Fruit fly (Drosophila melanogaster) whole organism, embryonic: ENCODE data around the gene CG43093.

Source experiments
- Ada2b ChIP-seq: fragments of 200-800 bp; sonication (Bioruptor generic); IDR thresholded peaks from 2 replicates; pipeline ENCODE4 v1.3.6; 2022; ENCODE audit warnings: missing biosample characterization, missing genetic modification characterization
- Asciz ChIP-seq: fragments of 200-800 bp; sonication (Bioruptor generic); optimal IDR thresholded peaks from 2 replicates; lab custom pipeline; 2017; ENCODE audit warnings: missing biosample characterization, mild to moderate bottlenecking, missing genetic modification characterization, missing genetic modification reagents
- CG10959 ChIP-seq: fragments of 200-800 bp; sonication (Bioruptor generic); IDR thresholded peaks from 2 replicates; pipeline ENCODE4 v1.3.6; 2022; ENCODE audit warnings: missing biosample characterization, missing genetic modification characterization
- CG13775 ChIP-seq: fragments of 200-800 bp; sonication (Bioruptor generic); optimal IDR thresholded peaks from 3 replicates; lab custom pipeline; 2017; ENCODE audit warnings: missing biosample characterization, mild to moderate bottlenecking, missing genetic modification characterization
- CG14441 ChIP-seq: fragments of 200-800 bp; sonication (Bioruptor generic); IDR thresholded peaks from 2 replicates; pipeline ENCODE4 v1.3.6; 2022; ENCODE audit warnings: missing biosample characterization, missing genetic modification characterization
- CG16779 ChIP-seq: fragments of 200-800 bp; sonication (Bioruptor generic); IDR thresholded peaks from 2 replicates; pipeline ENCODE4 v1.3.6; 2022; ENCODE audit warnings: missing biosample characterization, missing genetic modification characterization
- CG17359 ChIP-seq: fragments of 200-800 bp; sonication (Bioruptor generic); optimal IDR thresholded peaks from 3 replicates; lab custom pipeline; 2018; ENCODE audit warnings: missing biosample characterization, mild to moderate bottlenecking, missing genetic modification characterization, moderate library complexity
- CG17802 ChIP-seq: fragments of 200-800 bp; sonication (Bioruptor generic); optimal IDR thresholded peaks from 2 replicates; lab custom pipeline; 2018; ENCODE audit warnings: missing biosample characterization, mild to moderate bottlenecking, missing genetic modification characterization, moderate library complexity
- CG2712 ChIP-seq: fragments of 200-800 bp; optimal IDR thresholded peaks from 3 replicates; lab custom pipeline; 2019; ENCODE audit warnings: missing biosample characterization, mild to moderate bottlenecking, missing genetic modification characterization, moderate library complexity
- CG31224 ChIP-seq: fragments of 200-800 bp; sonication (Bioruptor generic); IDR thresholded peaks from 2 replicates; pipeline ENCODE4 v1.3.6; 2022; ENCODE audit warnings: missing biosample characterization, missing genetic modification characterization
- CG31388 ChIP-seq: fragments of 200-800 bp; sonication (Bioruptor generic); optimal IDR thresholded peaks from 2 replicates; lab custom pipeline; 2016; ENCODE audit warnings: missing biosample characterization, missing genetic modification characterization
- CG3726 ChIP-seq: fragments of 200-800 bp; sonication (Bioruptor generic); IDR thresholded peaks from 3 replicates; pipeline ENCODE4, ENCODE4 v1.3.6; 2022; ENCODE audit warnings: missing biosample characterization, missing genetic modification characterization
- CG4328 ChIP-seq: fragments of 200-800 bp; sonication (Bioruptor generic); optimal IDR thresholded peaks from 3 replicates; lab custom pipeline; 2017; ENCODE audit warnings: missing biosample characterization, missing genetic modification reagents, missing genetic modification characterization
- CG4360 ChIP-seq: fragments of 200-800 bp; sonication (Bioruptor generic); IDR thresholded peaks from 2 replicates; pipeline ENCODE4 v1.3.6; 2022; ENCODE audit warnings: missing biosample characterization, missing genetic modification characterization
- CG4617 ChIP-seq: fragments of 200-800 bp; sonication (Bioruptor generic); optimal IDR thresholded peaks from 3 replicates; lab custom pipeline; 2016; ENCODE audit warnings: missing biosample characterization, missing genetic modification characterization, borderline replicate concordance
- CG5180 ChIP-seq: fragments of 200-800 bp; sonication (Bioruptor generic); optimal IDR thresholded peaks from 3 replicates; lab custom pipeline; 2017; ENCODE audit warnings: missing biosample characterization, missing genetic modification characterization, mild to moderate bottlenecking, moderate library complexity, missing genetic modification reagents
- CG6813 ChIP-seq: fragments of 200-800 bp; sonication (Bioruptor generic); optimal IDR thresholded peaks from 2 replicates; lab custom pipeline; 2017; ENCODE audit warnings: missing biosample characterization, missing genetic modification characterization, mild to moderate bottlenecking, moderate library complexity, missing genetic modification reagents
- CG7357 ChIP-seq: fragments of 200-800 bp; sonication (Bioruptor generic); IDR thresholded peaks from 3 replicates; pipeline ENCODE4 v1.3.6; 2022; ENCODE audit warnings: missing biosample characterization, missing genetic modification characterization
- CG8944 ChIP-seq: fragments of 200-800 bp; sonication (Bioruptor generic); optimal IDR thresholded peaks from 3 replicates; lab custom pipeline; 2016; ENCODE audit warnings: missing biosample characterization, missing genetic modification characterization
- D19A ChIP-seq: fragments of 200-800 bp; optimal IDR thresholded peaks from 3 replicates; lab custom pipeline; 2019; ENCODE audit warnings: missing biosample characterization, mild to moderate bottlenecking, missing genetic modification characterization, moderate library complexity
- Fer1 ChIP-seq: fragments of 200-800 bp; sonication (Bioruptor generic); optimal IDR thresholded peaks from 2 replicates; lab custom pipeline; 2017; ENCODE audit warnings: missing biosample characterization, mild to moderate bottlenecking, missing genetic modification characterization
- Meics ChIP-seq: fragments of 200-800 bp; sonication (Bioruptor generic); optimal IDR thresholded peaks from 2 replicates; lab custom pipeline; 2017; ENCODE audit warnings: missing biosample characterization, mild to moderate bottlenecking, missing genetic modification characterization
- NC2β ChIP-seq: fragments of 200-800 bp; sonication (Bioruptor generic); optimal IDR thresholded peaks from 2 replicates; lab custom pipeline; 2016; ENCODE audit warnings: missing biosample characterization, missing genetic modification characterization
- Nf-YC ChIP-seq: fragments of 200-800 bp; optimal IDR thresholded peaks from 3 replicates; lab custom pipeline; 2019; ENCODE audit warnings: missing biosample characterization, mild to moderate bottlenecking, missing genetic modification characterization, moderate library complexity
- Oaz ChIP-seq: fragments of 200-800 bp; sonication (Bioruptor generic); IDR thresholded peaks from 2 replicates; pipeline ENCODE4 v1.3.6; 2022; ENCODE audit warnings: missing biosample characterization, missing genetic modification characterization
- Ravus ChIP-seq: fragments of 200-800 bp; sonication (Bioruptor generic); IDR thresholded peaks from 2 replicates; pipeline ENCODE4 v1.3.6; 2022; ENCODE audit warnings: missing biosample characterization, missing genetic modification characterization
- Xrp1 ChIP-seq: fragments of 200-800 bp; sonication (Bioruptor generic); IDR thresholded peaks from 2 replicates; pipeline ENCODE4 v1.3.6; 2022; ENCODE audit warnings: missing biosample characterization, missing genetic modification characterization
- YL-1 ChIP-seq: fragments of 200-800 bp; sonication (Bioruptor generic); optimal IDR thresholded peaks from 3 replicates; lab custom pipeline; 2017; ENCODE audit warnings: missing biosample characterization, mild to moderate bottlenecking, missing genetic modification characterization
- al ChIP-seq: fragments of 200-800 bp; sonication (Bioruptor generic); IDR thresholded peaks from 2 replicates; pipeline ENCODE4 v1.3.6; 2022; ENCODE audit warnings: missing biosample characterization, missing genetic modification characterization
- ara ChIP-seq: fragments of 200-800 bp; sonication (Bioruptor generic); IDR thresholded peaks from 2 replicates; pipeline ENCODE4 v1.3.6; 2022; ENCODE audit warnings: missing biosample characterization, missing genetic modification characterization
- cad ChIP-seq: fragments of >200 bp; optimal IDR thresholded peaks from 2 replicates; lab custom pipeline; 2017; ENCODE audit warnings: missing biosample characterization, missing genetic modification characterization
- danr ChIP-seq: fragments of 200-800 bp; sonication (Bioruptor generic); IDR thresholded peaks from 2 replicates; pipeline ENCODE4 v1.3.6; 2022; ENCODE audit warnings: missing biosample characterization, missing genetic modification characterization
- ems ChIP-seq: fragments of 200-800 bp; sonication (Bioruptor generic); optimal IDR thresholded peaks from 3 replicates; lab custom pipeline; 2016; ENCODE audit warnings: missing biosample characterization, missing genetic modification characterization
- fd64A ChIP-seq: fragments of 200-800 bp; sonication (Bioruptor generic); optimal IDR thresholded peaks from 3 replicates; lab custom pipeline; 2018; ENCODE audit warnings: missing biosample characterization, mild to moderate bottlenecking, missing genetic modification characterization
- ftz-f1 ChIP-seq: fragments of 200-800 bp; sonication (Bioruptor generic); optimal IDR thresholded peaks from 2 replicates; lab custom pipeline; 2016; ENCODE audit warnings: missing biosample characterization, missing genetic modification characterization
- fu2 ChIP-seq: fragments of 200-800 bp; sonication (Bioruptor generic); optimal IDR thresholded peaks from 2 replicates; lab custom pipeline; 2016; ENCODE audit warnings: missing biosample characterization, missing genetic modification characterization
- gce ChIP-seq: fragments of 200-800 bp; sonication (Bioruptor generic); IDR thresholded peaks from 3 replicates; pipeline ENCODE4 v1.3.6; 2022; ENCODE audit warnings: missing biosample characterization, missing genetic modification characterization
- gsb-n ChIP-seq: fragments of 200-800 bp; sonication (Bioruptor generic); optimal IDR thresholded peaks from 3 replicates; lab custom pipeline; 2018; ENCODE audit warnings: missing biosample characterization, mild to moderate bottlenecking, missing genetic modification characterization
- hbn ChIP-seq: fragments of 200-800 bp; sonication (Bioruptor generic); IDR thresholded peaks from 2 replicates; pipeline ENCODE4 v1.3.6; 2022; ENCODE audit warnings: missing biosample characterization, missing genetic modification characterization; ENCODE audit not compliant: partially characterized antibody
- her ChIP-seq: fragments of 200-800 bp; sonication (Bioruptor generic); optimal IDR thresholded peaks from 2 replicates; lab custom pipeline; 2016; ENCODE audit warnings: missing biosample characterization, missing genetic modification characterization
- jigr1 ChIP-seq: fragments of 200-800 bp; sonication (Bioruptor generic); IDR thresholded peaks from 3 replicates; pipeline ENCODE4 v1.3.6; 2022; ENCODE audit warnings: missing biosample characterization, missing genetic modification characterization
- kah ChIP-seq: fragments of 200-800 bp; sonication (Bioruptor generic); optimal IDR thresholded peaks from 2 replicates; lab custom pipeline; 2018; ENCODE audit warnings: missing biosample characterization, mild to moderate bottlenecking, missing genetic modification characterization
- kni ChIP-seq: fragments of 200-800 bp; sonication (Bioruptor generic); optimal IDR thresholded peaks from 3 replicates; lab custom pipeline; 2017; ENCODE audit warnings: mild to moderate bottlenecking, missing biosample characterization, missing genetic modification reagents, missing genetic modification characterization
- ranshi ChIP-seq: fragments of 200-800 bp; sonication (Bioruptor generic); IDR thresholded peaks from 2 replicates; pipeline ENCODE4 v1.3.6; 2022; ENCODE audit warnings: missing biosample characterization, missing genetic modification characterization
- rib ChIP-seq: fragments of 200-800 bp; sonication (Bioruptor generic); IDR thresholded peaks from 2 replicates; pipeline ENCODE4 v1.3.6; 2022; ENCODE audit warnings: missing biosample characterization, missing genetic modification characterization
- salm ChIP-seq: fragments of 200-800 bp; sonication (Bioruptor generic); optimal IDR thresholded peaks from 2 replicates; lab custom pipeline; 2018; ENCODE audit warnings: missing biosample characterization, mild to moderate bottlenecking, missing genetic modification characterization
- sob ChIP-seq: fragments of 200-800 bp; sonication (Bioruptor generic); IDR thresholded peaks from 2 replicates; pipeline ENCODE4 v1.3.6; 2022; ENCODE audit warnings: missing biosample characterization, missing genetic modification characterization
- tgo ChIP-seq: fragments of 200-800 bp; sonication (Bioruptor generic); IDR thresholded peaks from 3 replicates; pipeline ENCODE4 v1.3.6; 2022; ENCODE audit warnings: missing biosample characterization, missing genetic modification characterization
- unc-4 ChIP-seq: fragments of 200-800 bp; sonication (Bioruptor generic); IDR thresholded peaks from 2 replicates; pipeline ENCODE4 v1.3.6; 2022; ENCODE audit warnings: missing biosample characterization, missing genetic modification characterization; ENCODE audit not compliant: partially characterized antibody

The CG43093 gene

dm6 chr3R:22724149-22724973 is 45.7 kb downstream of the CG43093 start, which contains the start of gene Irp-1A (continued):
- TF ChIP-seq CG5180 (GFP tag; lab: Kevin White, UChicago) (peak; percentile 33), CG8944 (GFP tag; lab: Kevin White, UChicago) (no peak), ems (GFP tag; lab: Kevin White, UChicago) (no peak), CG3726 (no peak), kah (GFP tag; lab: Kevin White, UChicago) (peak; percentile 13), gce (peak; percentile 65; the same call in 1 of the 3 replicates), CG7357 (GFP tag; lab: Robert Waterston, UW) (no peak), Oaz (GFP tag; lab: Robert Waterston, UW) (peak; percentile 57), YL-1 (GFP tag; lab: Kevin White, UChicago) (peak; percentile 83), unc-4 (GFP tag; lab: Robert Waterston, UW) (peak; percentile 84), rib (GFP tag; lab: Robert Waterston, UW) (0 out of 2 replicates have a peak, but pooled peaks have one; percentile 17), ranshi (peak; percentile 75), CG31388 (GFP tag; lab: Kevin White, UChicago) (peak; percentile 31), tgo (GFP tag; lab: Robert Waterston, UW) (peak; percentile 78), her (GFP tag; lab: Kevin White, UChicago) (peak; percentile 34), CG2712 (tag; lab: Kevin White, UChicago) (peak; percentile 85), al (GFP tag; lab: Robert Waterston, UW) (peak; percentile 43; the same call in 1 of the 2 replicates), CG31224 (peak; percentile 53; the same call in 1 of the 2 replicates), Nf-YC (tag; lab: Kevin White, UChicago) (peak; percentile 63), sob (GFP tag; lab: Robert Waterston, UW) (peak; percentile 87), CG17802 (tag; lab: Kevin White, UChicago) (no peak), CG6813 (peak; percentile 52), jigr1 (GFP tag; lab: Robert Waterston, UW) (no peak), Ada2b (GFP tag; lab: Robert Waterston, UW) (peak; percentile 71), ftz-f1 (GFP tag; lab: Kevin White, UChicago) (no peak), NC2β (GFP tag; lab: Kevin White, UChicago) (no peak), gsb-n (tag; lab: Kevin White, UChicago) (peak; percentile 79), CG4328 (GFP tag; lab: Kevin White, UChicago) (peak; percentile 51), cad (GFP tag; lab: Kevin White, UChicago) (no peak), CG10959 (GFP tag; lab: Robert Waterston, UW) (no peak), CG16779 (GFP tag; lab: Robert Waterston, UW) (no peak), CG17359 (tag; lab: Kevin White, UChicago) (peak; percentile 83), salm (tag; lab: Kevin White, UChicago) (peak; percentile 62), CG13775 (GFP tag; lab: Kevin White, UChicago) (peak; percentile 69), Ravus (GFP tag; lab: Robert Waterston, UW) (peak; percentile 2; the same call in 1 of the 2 replicates), fu2 (GFP tag; lab: Kevin White, UChicago) (no peak), Asciz (GFP tag; lab: Kevin White, UChicago) (no peak), ara (no peak; the same call in 1 of the 2 replicates), danr (GFP tag; lab: Robert Waterston, UW) (no peak), Xrp1 (GFP tag; lab: Robert Waterston, UW) (peak; percentile 76), D19A (tag; lab: Kevin White, UChicago) (peak; percentile 78), CG4360 (GFP tag; lab: Robert Waterston, UW) (peak; percentile 5; the same call in 1 of the 2 replicates), kni (no peak), CG14441 (peak; percentile 64), CG4617 (peak; percentile 76), Meics (GFP tag; lab: Kevin White, UChicago) (peak; percentile 70), Fer1 (GFP tag; lab: Kevin White, UChicago) (peak; percentile 76), hbn (GFP tag; lab: Robert Waterston, UW) (peak; percentile 83), fd64A (GFP tag; lab: Kevin White, UChicago) (no peak)
